Fruit fly (Drosophila melanogaster) whole organism, embryonic: ENCODE measurements around the gene caps.

Experiments used
- ATbp ChIP-seq: fragments of 200-800 bp; sonication (Bioruptor generic); optimal IDR thresholded peaks from 2 replicates; lab custom pipeline; 2017; ENCODE audit warnings: missing biosample characterization, mild to moderate bottlenecking, missing genetic modification characterization, missing genetic modification reagents
- Awh ChIP-seq: fragments of 200-800 bp; sonication (Bioruptor generic); IDR thresholded peaks from 2 replicates; pipeline ENCODE4, ENCODE4 v1.3.6; 2022; ENCODE audit warnings: missing biosample characterization, missing genetic modification characterization
- CG10147 ChIP-seq: fragments of 200-800 bp; sonication (Bioruptor generic); optimal IDR thresholded peaks from 2 replicates; lab custom pipeline; 2019; ENCODE audit warnings: missing biosample characterization, mild to moderate bottlenecking, missing genetic modification characterization, moderate library complexity
- CG14014 ChIP-seq: fragments of 200-800 bp; sonication (Bioruptor generic); IDR thresholded peaks from 2 replicates; pipeline ENCODE4 v1.3.6; 2022; ENCODE audit warnings: missing biosample characterization, missing genetic modification characterization
- CG15601 ChIP-seq: fragments of 200-800 bp; sonication (Bioruptor generic); optimal IDR thresholded peaks from 3 replicates; lab custom pipeline; 2019; ENCODE audit warnings: missing biosample characterization, mild to moderate bottlenecking, missing genetic modification characterization, moderate library complexity
- CG16779 ChIP-seq: fragments of 200-800 bp; sonication (Bioruptor generic); IDR thresholded peaks from 2 replicates; pipeline ENCODE4 v1.3.6; 2022; ENCODE audit warnings: missing biosample characterization, missing genetic modification characterization
- CG16813 ChIP-seq: fragments of 200-800 bp; sonication (Bioruptor generic); IDR thresholded peaks from 3 replicates; pipeline ENCODE4 v1.3.6; 2022; ENCODE audit warnings: missing biosample characterization, missing genetic modification characterization; ENCODE audit not compliant: partially characterized antibody
- CG17186 ChIP-seq: fragments of 200-800 bp; sonication (Bioruptor generic); optimal IDR thresholded peaks from 3 replicates; lab custom pipeline; 2017; ENCODE audit warnings: missing biosample characterization, missing genetic modification reagents, missing genetic modification characterization
- CG17802 ChIP-seq: fragments of 200-800 bp; sonication (Bioruptor generic); optimal IDR thresholded peaks from 2 replicates; lab custom pipeline; 2018; ENCODE audit warnings: missing biosample characterization, mild to moderate bottlenecking, missing genetic modification characterization, moderate library complexity
- CG2116 ChIP-seq: fragments of 200-800 bp; sonication (Bioruptor generic); optimal IDR thresholded peaks from 3 replicates; lab custom pipeline; 2018; ENCODE audit warnings: missing biosample characterization, mild to moderate bottlenecking, missing genetic modification characterization
- CG3163 ChIP-seq: fragments of 200-800 bp; sonication (Bioruptor generic); optimal IDR thresholded peaks from 3 replicates; lab custom pipeline; 2016; ENCODE audit warnings: missing biosample characterization, missing genetic modification characterization
- CG33557 ChIP-seq: fragments of 200-800 bp; sonication (Bioruptor generic); optimal IDR thresholded peaks from 2 replicates; lab custom pipeline; 2019; ENCODE audit warnings: missing biosample characterization, mild to moderate bottlenecking, missing genetic modification characterization, moderate library complexity
- CG34422 ChIP-seq: fragments of 200-800 bp; sonication (Bioruptor generic); IDR thresholded peaks from 3 replicates; pipeline ENCODE4 v1.3.6; 2022; ENCODE audit warnings: missing biosample characterization, missing genetic modification characterization
- CG42726 ChIP-seq: fragments of 200-800 bp; sonication (Bioruptor generic); IDR thresholded peaks from 2 replicates; pipeline ENCODE4 v1.3.6; 2022; ENCODE audit warnings: missing biosample characterization, missing genetic modification characterization; ENCODE audit not compliant: partially characterized antibody
- CG4282 ChIP-seq: fragments of 200-800 bp; sonication (Bioruptor generic); optimal IDR thresholded peaks from 2 replicates; lab custom pipeline; 2016; ENCODE audit warnings: missing biosample characterization, missing genetic modification characterization
- CG4404 ChIP-seq: fragments of 200-800 bp; sonication (Bioruptor generic); IDR thresholded peaks from 2 replicates; pipeline ENCODE4 v1.3.6; 2022; ENCODE audit warnings: missing biosample characterization, missing genetic modification characterization
- CG6175 ChIP-seq: fragments of 200-800 bp; sonication (Bioruptor generic); IDR thresholded peaks from 3 replicates; pipeline ENCODE4 v1.3.6; 2022; ENCODE audit warnings: missing biosample characterization, missing genetic modification characterization
- CG6765 ChIP-seq: fragments of 200-800 bp; sonication (Bioruptor generic); optimal IDR thresholded peaks from 3 replicates; lab custom pipeline; 2017; ENCODE audit warnings: missing biosample characterization, mild to moderate bottlenecking, missing genetic modification characterization
- CG7556 ChIP-seq: fragments of 200-800 bp; sonication (Bioruptor generic); optimal IDR thresholded peaks from 2 replicates; lab custom pipeline; 2017; ENCODE audit warnings: missing biosample characterization, mild to moderate bottlenecking, missing genetic modification characterization
- CG8944 ChIP-seq: fragments of 200-800 bp; sonication (Bioruptor generic); optimal IDR thresholded peaks from 3 replicates; lab custom pipeline; 2016; ENCODE audit warnings: missing biosample characterization, missing genetic modification characterization
- CG9215 ChIP-seq: fragments of 200-800 bp; sonication (Bioruptor generic); IDR thresholded peaks from 2 replicates; pipeline ENCODE4 v1.3.6; 2022; ENCODE audit warnings: missing biosample characterization, missing genetic modification characterization
- D19B ChIP-seq: fragments of 200-800 bp; sonication (Bioruptor generic); optimal IDR thresholded peaks from 2 replicates; lab custom pipeline; 2017; ENCODE audit warnings: missing biosample characterization, mild to moderate bottlenecking, missing genetic modification characterization
- Dll ChIP-seq: fragments of 200-800 bp; sonication (Bioruptor generic); IDR thresholded peaks from 4 replicates; pipeline ENCODE4 v1.3.6; 2022; ENCODE audit warnings: missing biosample characterization, missing genetic modification characterization; ENCODE audit not compliant: partially characterized antibody
- Elba2 ChIP-seq: fragments of 200-800 bp; sonication (Bioruptor generic); optimal IDR thresholded peaks from 3 replicates; lab custom pipeline; 2016; ENCODE audit warnings: missing biosample characterization, missing genetic modification characterization
- Fer3 ChIP-seq: fragments of 200-800 bp; sonication (Bioruptor generic); optimal IDR thresholded peaks from 2 replicates; lab custom pipeline; 2018; ENCODE audit warnings: missing biosample characterization, mild to moderate bottlenecking, missing genetic modification characterization, moderate library complexity
- Gsc ChIP-seq: fragments of 200-800 bp; sonication (Bioruptor generic); IDR thresholded peaks from 2 replicates; pipeline ENCODE4 v1.3.6; 2022; ENCODE audit warnings: missing biosample characterization, missing genetic modification characterization
- Mad ChIP-seq: fragments of 200-800 bp; sonication (Bioruptor generic); optimal IDR thresholded peaks from 2 replicates; lab custom pipeline; 2016; ENCODE audit warnings: missing biosample characterization, missing genetic modification characterization
- NFAT ChIP-seq: fragments of 200-800 bp; sonication (Bioruptor generic); IDR thresholded peaks from 2 replicates; pipeline ENCODE4 v1.3.6; 2022; ENCODE audit warnings: missing biosample characterization, missing genetic modification characterization
- Xbp1 ChIP-seq: fragments of 200-800 bp; sonication (Bioruptor generic); optimal IDR thresholded peaks from 3 replicates; lab custom pipeline; 2016; ENCODE audit warnings: missing biosample characterization, mild to moderate bottlenecking, missing genetic modification characterization
- YL-1 ChIP-seq: fragments of 200-800 bp; sonication (Bioruptor generic); optimal IDR thresholded peaks from 3 replicates; lab custom pipeline; 2017; ENCODE audit warnings: missing biosample characterization, mild to moderate bottlenecking, missing genetic modification characterization
- ash1 ChIP-seq: fragments of 200-800 bp; sonication (Bioruptor generic); optimal IDR thresholded peaks from 2 replicates; lab custom pipeline; 2018; ENCODE audit warnings: missing biosample characterization, mild to moderate bottlenecking, missing genetic modification characterization
- ci ChIP-seq: fragments of 200-800 bp; sonication (Bioruptor generic); IDR thresholded peaks from 3 replicates; pipeline ENCODE4 v1.3.6; 2022; ENCODE audit warnings: missing biosample characterization, missing genetic modification characterization
- dysf ChIP-seq: fragments of 200-800 bp; sonication (Bioruptor generic); IDR thresholded peaks from 3 replicates; pipeline ENCODE4 v1.3.6; 2022; ENCODE audit warnings: missing biosample characterization, missing genetic modification characterization
- en ChIP-seq: fragments of 200-800 bp; sonication (Bioruptor generic); optimal IDR thresholded peaks from 2 replicates; lab custom pipeline; 2016; ENCODE audit warnings: missing biosample characterization, missing genetic modification characterization
- fd96Cb ChIP-seq: fragments of 200-800 bp; sonication (Bioruptor generic); optimal IDR thresholded peaks from 2 replicates; lab custom pipeline; 2018; ENCODE audit warnings: missing biosample characterization, mild to moderate bottlenecking, missing genetic modification characterization, moderate library complexity
- klu ChIP-seq: fragments of 200-800 bp; sonication (Bioruptor generic); IDR thresholded peaks from 2 replicates; pipeline ENCODE4 v1.3.6; 2022; ENCODE audit warnings: missing biosample characterization, missing genetic modification characterization
- lmd ChIP-seq: fragments of 200-800 bp; sonication (Bioruptor generic); IDR thresholded peaks from 2 replicates; pipeline ENCODE4 v1.3.6; 2022; ENCODE audit warnings: missing biosample characterization, missing genetic modification characterization
- lov ChIP-seq, 2 experiments: fragments of 200-800 bp in 1 of 2; fragments of >200 bp in 1 of 2; sonication (Bioruptor generic) in 1 of 2; IDR thresholded peaks in 1 of 2; optimal IDR thresholded peaks in 1 of 2; 2 replicates in 1 of 2; 3 replicates in 1 of 2; pipeline versions ENCODE4 v1.3.6 to Lab custom; 2017 to 2022; ENCODE audit warnings: missing biosample characterization in 1 of 2, missing genetic modification characterization in 1 of 2
- pnt ChIP-seq: fragments of 200-800 bp; sonication (Bioruptor generic); optimal IDR thresholded peaks from 3 replicates; lab custom pipeline; 2016; ENCODE audit warnings: missing biosample characterization, missing genetic modification characterization
- prd ChIP-seq, 3 experiments: fragments of >200 bp in 2 of 3; fragments of 200-800 bp in 1 of 3; sonication (Bioruptor generic) in 1 of 3; optimal IDR thresholded peaks in 2 of 3; IDR thresholded peaks in 1 of 3; 2 replicates in 2 of 3; 3 replicates in 1 of 3; pipeline versions ENCODE4 v1.3.6 to Lab custom; 2017 to 2022; ENCODE audit warnings: missing biosample characterization in 1 of 3, missing genetic modification characterization in 1 of 3
- pros ChIP-seq: fragments of 200-800 bp; sonication (Bioruptor generic); optimal IDR thresholded peaks from 3 replicates; lab custom pipeline; 2019; ENCODE audit warnings: missing biosample characterization, mild to moderate bottlenecking, missing genetic modification characterization, moderate library complexity
- repo ChIP-seq: fragments of 200-800 bp; sonication (Bioruptor generic); optimal IDR thresholded peaks from 2 replicates; lab custom pipeline; 2016; ENCODE audit warnings: missing biosample characterization, missing genetic modification characterization
- row ChIP-seq: fragments of 200-800 bp; sonication (Bioruptor generic); IDR thresholded peaks from 3 replicates; pipeline ENCODE4 v1.3.6; 2022; ENCODE audit warnings: missing biosample characterization, missing genetic modification characterization
- sens-2 ChIP-seq: fragments of 200-800 bp; sonication (Bioruptor generic); IDR thresholded peaks from 2 replicates; pipeline ENCODE4 v1.3.6; 2022; ENCODE audit warnings: missing biosample characterization, missing genetic modification characterization
- sr ChIP-seq: fragments of 200-800 bp; sonication (Bioruptor generic); IDR thresholded peaks from 3 replicates; pipeline ENCODE4 v1.3.6; 2022; ENCODE audit warnings: missing biosample characterization, missing genetic modification characterization
- tll ChIP-seq, 2 experiments: fragments of 200-800 bp in 1 of 2; fragments of >200 bp in 1 of 2; sonication (Bioruptor generic) in 1 of 2; optimal IDR thresholded peaks; 2 replicates each; lab custom pipeline; 2017 to 2019; ENCODE audit warnings: missing biosample characterization in 2 of 2, missing genetic modification characterization in 2 of 2, mild to moderate bottlenecking in 1 of 2, moderate library complexity in 1 of 2
- tup ChIP-seq: fragments of 200-800 bp; sonication (Bioruptor generic); optimal IDR thresholded peaks from 2 replicates; lab custom pipeline; 2016; ENCODE audit warnings: missing biosample characterization, mild to moderate bottlenecking, missing genetic modification characterization, moderate library complexity
- z ChIP-seq: fragments of 200-800 bp; sonication (Bioruptor generic); IDR thresholded peaks from 3 replicates; pipeline ENCODE4 v1.3.6; 2022; ENCODE audit warnings: missing biosample characterization, missing genetic modification characterization
- zen2 ChIP-seq: fragments of 200-800 bp; sonication (Bioruptor generic); IDR thresholded peaks from 3 replicates; pipeline ENCODE4 v1.3.6; 2022; ENCODE audit warnings: missing biosample characterization, missing genetic modification characterization; ENCODE audit not compliant: partially characterized antibody

Gene caps

DNA sequence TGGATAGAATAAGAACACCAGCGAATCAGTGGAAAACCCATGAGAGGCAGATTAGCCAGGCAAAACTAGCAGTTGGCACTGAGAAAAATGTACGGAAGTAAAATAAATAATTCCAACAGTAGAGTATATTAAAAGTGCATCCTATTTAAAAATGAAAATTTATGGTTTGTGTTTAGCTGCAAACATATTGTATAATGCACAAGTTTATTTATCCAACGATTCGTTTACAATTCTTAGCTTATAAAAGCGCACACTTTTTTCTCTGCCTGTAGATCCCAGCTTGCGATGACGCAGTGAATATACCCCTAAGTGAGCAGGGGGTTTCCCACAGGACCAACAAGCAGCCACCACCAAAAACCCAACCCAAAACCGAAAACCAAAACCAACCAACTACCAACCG, 39.2 kb upstream of the caps start (continued):
- TF ChIP-seq D19B = no peak
- peak; percentile 59 for TF ChIP-seq CG7556
- peak; percentile 63; the same call in 1 of the 3 replicates for TF ChIP-seq CG34422 (GFP tag; lab: Robert Waterston, UW)
- TF ChIP-seq CG3163 (GFP tag; lab: Kevin White, UChicago) = no peak
- TF ChIP-seq dysf (GFP tag; lab: Robert Waterston, UW) = peak; percentile 59; the same call in 2 of the 3 replicates
- TF ChIP-seq Fer3 (tag; lab: Kevin White, UChicago) = peak; percentile 29
- no peak for TF ChIP-seq ash1
- TF ChIP-seq Mad (GFP tag; lab: Kevin White, UChicago) = no peak
- TF ChIP-seq pnt (GFP tag; lab: Kevin White, UChicago) = peak; percentile 16
- TF ChIP-seq CG16779 = no peak
- TF ChIP-seq z (GFP tag; lab: Robert Waterston, UW) = no peak
- TF ChIP-seq CG42726 = no peak
- peak; percentile 57; the same call in 2 of the 3 replicates for TF ChIP-seq ci (GFP tag; lab: Robert Waterston, UW)
- TF ChIP-seq Xbp1 = peak; percentile 34
- peak; percentile 45 for TF ChIP-seq ATbp (GFP tag; lab: Kevin White, UChicago)
- TF ChIP-seq sens-2 (GFP tag; lab: Robert Waterston, UW) = peak; percentile 55; the same call in 1 of the 2 replicates
- no peak for TF ChIP-seq CG8944
- no peak for TF ChIP-seq Elba2 (GFP tag; lab: Kevin White, UChicago)
- no peak for TF ChIP-seq repo (GFP tag; lab: Kevin White, UChicago)
- no peak for TF ChIP-seq CG17802 (tag; lab: Kevin White, UChicago)
- TF ChIP-seq CG14014 = no peak
- TF ChIP-seq YL-1 (GFP tag; lab: Kevin White, UChicago) = no peak
- peak; percentile 29 for TF ChIP-seq CG15601 (tag; lab: Kevin White, UChicago)
- no peak for TF ChIP-seq zen2 (GFP tag; lab: Robert Waterston, UW)
- peak; percentile 59; the same call in 1 of the 2 replicates for TF ChIP-seq Awh (GFP tag; lab: Robert Waterston, UW)
- no peak for TF ChIP-seq CG6175 (GFP tag; lab: Robert Waterston, UW)
- no peak for TF ChIP-seq sr
- TF ChIP-seq row (GFP tag; lab: Robert Waterston, UW) = peak; percentile 78
- TF ChIP-seq tll (GFP tag; optimal IDR thresholded peaks at IDR 0.05; lab: Kevin White, UChicago) = no peak
- TF ChIP-seq CG4282 (GFP tag; lab: Kevin White, UChicago) = no peak
- peak; percentile 2 for TF ChIP-seq CG2116
- no peak for TF ChIP-seq Gsc (GFP tag; lab: Robert Waterston, UW)
- no peak for TF ChIP-seq prd (optimal IDR thresholded peaks at IDR 0.05; lab: Kevin White, UChicago)
- peak; percentile 83 for TF ChIP-seq prd (GFP tag; IDR thresholded peaks at IDR 0.05; lab: Robert Waterston, UW)
- TF ChIP-seq CG9215 (GFP tag; lab: Robert Waterston, UW) = peak; percentile 7; the same call in 1 of the 2 replicates
- no peak for TF ChIP-seq CG16813 (GFP tag; lab: Robert Waterston, UW)
- TF ChIP-seq Dll (GFP tag; lab: Robert Waterston, UW) = no peak
- peak; percentile 51 for TF ChIP-seq CG33557 (GFP tag; lab: Kevin White, UChicago)
- TF ChIP-seq klu (GFP tag; lab: Robert Waterston, UW) = no peak
- no peak for TF ChIP-seq CG6765
- no peak for TF ChIP-seq NFAT
- TF ChIP-seq lov (optimal IDR thresholded peaks at IDR 0.05; lab: Kevin White, UChicago) = no peak
- TF ChIP-seq lov (GFP tag; IDR thresholded peaks at IDR 0.05; lab: Robert Waterston, UW) = peak; percentile 41; the same call in 1 of the 3 replicates
- peak; percentile 77 for TF ChIP-seq fd96Cb (tag; lab: Kevin White, UChicago)
- TF ChIP-seq en (GFP tag; lab: Kevin White, UChicago) = no peak
- TF ChIP-seq tup (GFP tag; lab: Kevin White, UChicago) = peak; percentile 9
- peak; percentile 0 for TF ChIP-seq CG10147
- TF ChIP-seq lmd (GFP tag; lab: Robert Waterston, UW) = peak; percentile 65; the same call in 1 of the 2 replicates
- peak; percentile 30 for TF ChIP-seq CG17186
- TF ChIP-seq CG4404 (GFP tag; lab: Robert Waterston, UW) = peak; percentile 49; the same call in 1 of the 2 replicates
- peak; percentile 50 for TF ChIP-seq pros (GFP tag; lab: Kevin White, UChicago)
